Fruit fly (Drosophila melanogaster) whole organism, embryonic: Measurements from ENCODE around the gene CG14778.

ENCODE experiments used
- Adf1 ChIP-seq: fragments of 200-800 bp; sonication (Bioruptor generic); IDR thresholded peaks from 2 replicates; pipeline ENCODE4 v1.3.6; 2022; ENCODE audit warnings: missing biosample characterization, missing genetic modification characterization
- B-H2 ChIP-seq: fragments of 200-800 bp; sonication (Bioruptor generic); optimal IDR thresholded peaks from 2 replicates; lab custom pipeline; 2018; ENCODE audit warnings: missing biosample characterization, mild to moderate bottlenecking, missing genetic modification characterization
- Bdp1 ChIP-seq: fragments of 200-800 bp; sonication (Bioruptor generic); optimal IDR thresholded peaks from 3 replicates; lab custom pipeline; 2016; ENCODE audit warnings: missing biosample characterization, missing genetic modification characterization
- CG10366 ChIP-seq: fragments of 200-800 bp; sonication (Bioruptor generic); IDR thresholded peaks from 2 replicates; pipeline ENCODE4 v1.3.6; 2022; ENCODE audit warnings: missing biosample characterization, missing genetic modification characterization
- CG11456 ChIP-seq: fragments of 200-800 bp; sonication (Bioruptor generic); IDR thresholded peaks from 3 replicates; pipeline ENCODE4 v1.3.6; 2022; ENCODE audit warnings: missing biosample characterization, missing genetic modification characterization
- CG12155 ChIP-seq: fragments of 200-800 bp; sonication (Bioruptor generic); optimal IDR thresholded peaks from 3 replicates; lab custom pipeline; 2016; ENCODE audit warnings: missing biosample characterization, missing genetic modification characterization
- CG12769 ChIP-seq: fragments of 200-800 bp; sonication (Bioruptor generic); optimal IDR thresholded peaks from 2 replicates; lab custom pipeline; 2019; ENCODE audit warnings: missing biosample characterization, mild to moderate bottlenecking, missing genetic modification characterization, moderate library complexity
- CG15601 ChIP-seq: fragments of 200-800 bp; sonication (Bioruptor generic); optimal IDR thresholded peaks from 3 replicates; lab custom pipeline; 2019; ENCODE audit warnings: missing biosample characterization, mild to moderate bottlenecking, missing genetic modification characterization, moderate library complexity
- CG16815 ChIP-seq: fragments of 200-800 bp; sonication (Bioruptor generic); optimal IDR thresholded peaks from 3 replicates; lab custom pipeline; 2017; ENCODE audit warnings: missing biosample characterization, mild to moderate bottlenecking, missing genetic modification characterization
- CG18011 ChIP-seq: fragments of 200-800 bp; sonication (Bioruptor generic); optimal IDR thresholded peaks from 2 replicates; lab custom pipeline; 2017; ENCODE audit warnings: missing biosample characterization, missing genetic modification characterization, mild to moderate bottlenecking, moderate library complexity, missing genotype
- CG2712 ChIP-seq: fragments of 200-800 bp; optimal IDR thresholded peaks from 3 replicates; lab custom pipeline; 2019; ENCODE audit warnings: missing biosample characterization, mild to moderate bottlenecking, missing genetic modification characterization, moderate library complexity
- CG31224 ChIP-seq: fragments of 200-800 bp; sonication (Bioruptor generic); IDR thresholded peaks from 2 replicates; pipeline ENCODE4 v1.3.6; 2022; ENCODE audit warnings: missing biosample characterization, missing genetic modification characterization
- CG32772 ChIP-seq: fragments of 200-800 bp; sonication (Bioruptor generic); IDR thresholded peaks from 2 replicates; pipeline ENCODE4 v1.3.6; 2022; ENCODE audit warnings: missing biosample characterization, missing genetic modification characterization
- CG6654 ChIP-seq: fragments of 200-800 bp; sonication (Bioruptor generic); optimal IDR thresholded peaks from 2 replicates; lab custom pipeline; 2017; ENCODE audit warnings: missing biosample characterization, mild to moderate bottlenecking, missing genetic modification characterization
- CG7839 ChIP-seq: fragments of 200-800 bp; sonication (Bioruptor generic); optimal IDR thresholded peaks from 3 replicates; lab custom pipeline; 2018; ENCODE audit warnings: missing biosample characterization, mild to moderate bottlenecking, missing genetic modification characterization, moderate library complexity
- CG9797 ChIP-seq: fragments of 200-800 bp; sonication (Bioruptor generic); optimal IDR thresholded peaks from 3 replicates; lab custom pipeline; 2018; ENCODE audit warnings: missing biosample characterization, mild to moderate bottlenecking, missing genetic modification characterization
- Dad ChIP-seq: fragments of 200-800 bp; sonication (Bioruptor generic); optimal IDR thresholded peaks from 3 replicates; lab custom pipeline; 2016; ENCODE audit warnings: missing biosample characterization, missing genetic modification characterization
- Dek ChIP-seq: fragments of 200-800 bp; sonication (Bioruptor generic); optimal IDR thresholded peaks from 3 replicates; lab custom pipeline; 2019; ENCODE audit warnings: missing biosample characterization, mild to moderate bottlenecking, missing genetic modification characterization, moderate library complexity
- Doc3 ChIP-seq: fragments of 200-800 bp; sonication (Bioruptor generic); IDR thresholded peaks from 3 replicates; pipeline ENCODE4 v1.3.6; 2022; ENCODE audit warnings: missing biosample characterization, missing genetic modification characterization; ENCODE audit not compliant: partially characterized antibody
- Fer3 ChIP-seq: fragments of 200-800 bp; sonication (Bioruptor generic); optimal IDR thresholded peaks from 2 replicates; lab custom pipeline; 2018; ENCODE audit warnings: missing biosample characterization, mild to moderate bottlenecking, missing genetic modification characterization, moderate library complexity
- H2.0 ChIP-seq: fragments of 200-800 bp; sonication (Bioruptor generic); IDR thresholded peaks from 2 replicates; pipeline ENCODE4 v1.3.6; 2022; ENCODE audit warnings: missing biosample characterization, missing genetic modification characterization
- Hmr ChIP-seq: fragments of 200-800 bp; sonication (Bioruptor generic); optimal IDR thresholded peaks from 3 replicates; lab custom pipeline; 2017; ENCODE audit warnings: mild to moderate bottlenecking, missing biosample characterization, missing genetic modification reagents, missing genetic modification characterization
- Hr51 ChIP-seq, 2 experiments: fragments of 200-800 bp; sonication (Bioruptor generic); optimal IDR thresholded peaks; 2 replicates in 1 of 2; 3 replicates in 1 of 2; lab custom pipeline; 2016 to 2018; ENCODE audit warnings: missing biosample characterization in 2 of 2, missing genetic modification characterization in 2 of 2, mild to moderate bottlenecking in 1 of 2, moderate library complexity in 1 of 2
- Meics ChIP-seq: fragments of 200-800 bp; sonication (Bioruptor generic); optimal IDR thresholded peaks from 2 replicates; lab custom pipeline; 2017; ENCODE audit warnings: missing biosample characterization, mild to moderate bottlenecking, missing genetic modification characterization
- Mrtf ChIP-seq: fragments of 200-800 bp; sonication (Bioruptor generic); IDR thresholded peaks from 3 replicates; pipeline ENCODE4 v1.3.6; 2022; ENCODE audit warnings: missing biosample characterization, missing genetic modification characterization
- Nf-YA ChIP-seq: fragments of 200-800 bp; sonication (Bioruptor generic); IDR thresholded peaks from 2 replicates; pipeline ENCODE4 v1.3.6; 2022; ENCODE audit warnings: missing biosample characterization, missing genetic modification characterization
- PHDP ChIP-seq: fragments of 200-800 bp; sonication (Bioruptor generic); optimal IDR thresholded peaks from 3 replicates; lab custom pipeline; 2018; ENCODE audit warnings: missing biosample characterization, mild to moderate bottlenecking, missing genetic modification characterization, moderate library complexity
- Side ChIP-seq: fragments of 200-800 bp; sonication (Bioruptor generic); optimal IDR thresholded peaks from 2 replicates; lab custom pipeline; 2016; ENCODE audit warnings: missing biosample characterization, missing genetic modification characterization
- Vsx1 ChIP-seq: fragments of 200-800 bp; sonication (Bioruptor generic); optimal IDR thresholded peaks from 2 replicates; lab custom pipeline; 2017; ENCODE audit warnings: missing biosample characterization, mild to moderate bottlenecking, missing genetic modification characterization, missing genetic modification reagents
- abd-A ChIP-seq: fragments of 200-800 bp; sonication (Bioruptor generic); optimal IDR thresholded peaks from 3 replicates; lab custom pipeline; 2019; ENCODE audit warnings: missing biosample characterization, mild to moderate bottlenecking, missing genetic modification characterization, moderate library complexity
- cato ChIP-seq: fragments of 200-800 bp; sonication (Bioruptor generic); optimal IDR thresholded peaks from 2 replicates; lab custom pipeline; 2016; ENCODE audit warnings: missing biosample characterization, missing genetic modification characterization, borderline replicate concordance
- chif ChIP-seq, 2 experiments: fragments of 200-800 bp; sonication (Bioruptor generic); optimal IDR thresholded peaks; 3 replicates each; lab custom pipeline; 2016; ENCODE audit warnings: missing biosample characterization in 2 of 2, missing genetic modification characterization in 2 of 2
- corto ChIP-seq: fragments of 200-800 bp; sonication (Bioruptor generic); optimal IDR thresholded peaks from 2 replicates; lab custom pipeline; 2016; ENCODE audit warnings: missing biosample characterization, mild to moderate bottlenecking, missing genetic modification characterization, moderate library complexity
- dimm ChIP-seq: fragments of 200-800 bp; sonication (Bioruptor generic); IDR thresholded peaks from 2 replicates; pipeline ENCODE4 v1.3.6; 2022; ENCODE audit warnings: missing biosample characterization, missing genetic modification characterization
- dpn ChIP-seq, 2 experiments: fragments of 200-800 bp; sonication (Bioruptor generic); optimal IDR thresholded peaks; 3 replicates each; lab custom pipeline; 2016; ENCODE audit warnings: missing biosample characterization in 2 of 2, missing genetic modification characterization in 2 of 2
- dysf ChIP-seq: fragments of 200-800 bp; sonication (Bioruptor generic); IDR thresholded peaks from 3 replicates; pipeline ENCODE4 v1.3.6; 2022; ENCODE audit warnings: missing biosample characterization, missing genetic modification characterization
- fd3F ChIP-seq: fragments of 200-800 bp; sonication (Bioruptor generic); optimal IDR thresholded peaks from 2 replicates; lab custom pipeline; 2018; ENCODE audit warnings: missing biosample characterization, mild to moderate bottlenecking, missing genetic modification characterization, moderate library complexity
- fd64A ChIP-seq: fragments of 200-800 bp; sonication (Bioruptor generic); optimal IDR thresholded peaks from 3 replicates; lab custom pipeline; 2018; ENCODE audit warnings: missing biosample characterization, mild to moderate bottlenecking, missing genetic modification characterization
- ind ChIP-seq: fragments of 200-800 bp; sonication (Bioruptor generic); optimal IDR thresholded peaks from 3 replicates; lab custom pipeline; 2016; ENCODE audit warnings: missing biosample characterization, missing genetic modification characterization
- mam ChIP-seq: fragments of 200-800 bp; sonication (Bioruptor generic); optimal IDR thresholded peaks from 3 replicates; lab custom pipeline; 2016; ENCODE audit warnings: missing biosample characterization, missing genetic modification characterization
- pho ChIP-seq: fragments of 200-800 bp; sonication (Bioruptor generic); optimal IDR thresholded peaks from 2 replicates; lab custom pipeline; 2016; ENCODE audit warnings: missing biosample characterization, missing genetic modification characterization
- pros ChIP-seq: fragments of 200-800 bp; sonication (Bioruptor generic); optimal IDR thresholded peaks from 3 replicates; lab custom pipeline; 2019; ENCODE audit warnings: missing biosample characterization, mild to moderate bottlenecking, missing genetic modification characterization, moderate library complexity
- pzg ChIP-seq: fragments of 200-800 bp; sonication (Bioruptor generic); optimal IDR thresholded peaks from 3 replicates; lab custom pipeline; 2018; ENCODE audit warnings: missing biosample characterization, mild to moderate bottlenecking, missing genetic modification characterization, moderate library complexity
- row ChIP-seq: fragments of 200-800 bp; sonication (Bioruptor generic); IDR thresholded peaks from 3 replicates; pipeline ENCODE4 v1.3.6; 2022; ENCODE audit warnings: missing biosample characterization, missing genetic modification characterization
- sd ChIP-seq: fragments of 200-800 bp; sonication (Bioruptor generic); optimal IDR thresholded peaks from 3 replicates; lab custom pipeline; 2018; ENCODE audit warnings: missing biosample characterization, mild to moderate bottlenecking, missing genetic modification characterization, moderate library complexity
- stwl ChIP-seq: fragments of 200-800 bp; sonication (Bioruptor generic); optimal IDR thresholded peaks from 3 replicates; lab custom pipeline; 2018; ENCODE audit warnings: missing biosample characterization, mild to moderate bottlenecking, missing genetic modification characterization, moderate library complexity
- sug ChIP-seq: fragments of 200-800 bp; optimal IDR thresholded peaks from 2 replicates; lab custom pipeline; 2019; ENCODE audit warnings: missing biosample characterization, mild to moderate bottlenecking, missing genetic modification characterization, moderate library complexity
- vvl ChIP-seq: fragments of 200-800 bp; sonication (Bioruptor generic); IDR thresholded peaks from 2 replicates; pipeline ENCODE4 v1.3.6; 2022; ENCODE audit warnings: missing biosample characterization, missing genetic modification characterization
- zf30C ChIP-seq: fragments of 200-800 bp; sonication (Bioruptor generic); optimal IDR thresholded peaks from 3 replicates; lab custom pipeline; 2018; ENCODE audit warnings: missing biosample characterization, mild to moderate bottlenecking, missing genetic modification characterization
- zfh1 ChIP-seq: fragments of 200-800 bp; sonication (Bioruptor generic); IDR thresholded peaks from 3 replicates; pipeline ENCODE4 v1.3.6; 2022; ENCODE audit warnings: missing biosample characterization, missing genetic modification characterization

The CG14778 gene

DNA sequence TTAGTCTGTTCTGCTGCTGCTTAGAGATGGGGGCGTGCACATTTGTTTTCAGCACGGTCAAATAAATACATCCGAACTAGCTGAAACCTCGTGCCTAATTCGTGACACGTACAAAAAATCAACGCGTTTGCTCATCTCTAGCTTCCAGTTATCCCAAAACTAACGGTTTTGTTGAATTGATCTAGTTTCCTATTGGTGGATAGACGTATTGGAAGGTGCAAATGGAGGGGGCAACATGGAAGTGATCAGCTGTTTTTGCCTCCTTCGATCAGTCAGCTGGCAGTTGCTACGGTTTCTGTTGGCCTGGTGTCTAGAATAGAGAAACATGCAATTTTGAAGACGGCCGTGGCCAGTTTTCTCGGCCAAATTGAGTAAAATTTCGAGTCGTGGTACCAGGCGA, 50.3 kb downstream of the CG14778 start (continued):
- TF ChIP-seq pzg (GFP tag; lab: Kevin White, UChicago): peak; percentile 17
- TF ChIP-seq ind: peak; percentile 12
- peak; percentile 7 for TF ChIP-seq fd3F
- TF ChIP-seq dpn (GFP tag; optimal IDR thresholded peaks at IDR 0.05; lab: Kevin White, UChicago): peak; percentile 36 to 45
- peak; percentile 44 for TF ChIP-seq Dek (tag; lab: Kevin White, UChicago)
- peak; percentile 25 for TF ChIP-seq Dad
- peak; percentile 92 for TF ChIP-seq row (GFP tag; lab: Robert Waterston, UW)
- TF ChIP-seq CG32772: no peak
- TF ChIP-seq corto (GFP tag; lab: Kevin White, UChicago): no peak
- TF ChIP-seq PHDP: peak; percentile 24
- no peak; the same call in 1 of the 2 replicates for TF ChIP-seq Adf1 (GFP tag; lab: Robert Waterston, UW)
- peak; percentile 37; the same call in 1 of the 2 replicates for TF ChIP-seq CG10366 (GFP tag; lab: Robert Waterston, UW)
- TF ChIP-seq dimm (GFP tag; lab: Robert Waterston, UW): no peak
- no peak for TF ChIP-seq chif (GFP tag; optimal IDR thresholded peaks at IDR 0.05; lab: Kevin White, UChicago)
- TF ChIP-seq stwl (tag; lab: Kevin White, UChicago): no peak
- TF ChIP-seq CG16815 (GFP tag; lab: Kevin White, UChicago): no peak
- peak; percentile 54 for TF ChIP-seq sd
- peak; percentile 96 for TF ChIP-seq Vsx1
- TF ChIP-seq CG9797 (GFP tag; lab: Kevin White, UChicago): peak; percentile 10
- peak; percentile 43 for TF ChIP-seq CG2712 (tag; lab: Kevin White, UChicago)
- TF ChIP-seq Nf-YA (GFP tag; lab: Robert Waterston, UW): peak; percentile 28; the same call in 1 of the 2 replicates
- peak; percentile 37 for TF ChIP-seq mam (GFP tag; lab: Kevin White, UChicago)
- peak; percentile 93 for TF ChIP-seq Doc3 (GFP tag; lab: Robert Waterston, UW)
- no peak for TF ChIP-seq zf30C
- TF ChIP-seq Hr51 (GFP tag; optimal IDR thresholded peaks at IDR 0.05; lab: Kevin White, UChicago): peak; percentile 10 to 32
- peak; percentile 46; the same call in 1 of the 2 replicates for TF ChIP-seq vvl
- TF ChIP-seq Side (GFP tag; lab: Kevin White, UChicago): peak; percentile 3
- 0 out of 3 replicates have a peak, but pooled peaks have one; percentile 35 for TF ChIP-seq zfh1
- peak; percentile 26; the same call in 1 of the 3 replicates for TF ChIP-seq CG11456
- TF ChIP-seq Bdp1 (GFP tag; lab: Kevin White, UChicago): no peak
- peak; percentile 44 for TF ChIP-seq B-H2 (GFP tag; lab: Kevin White, UChicago)
- TF ChIP-seq CG31224 (GFP tag; lab: Robert Waterston, UW): peak; percentile 99
- peak; percentile 97 for TF ChIP-seq pros
- TF ChIP-seq Fer3 (tag; lab: Kevin White, UChicago): no peak
- 0 out of 2 replicates have a peak, but pooled peaks have one; percentile 12 for TF ChIP-seq H2.0 (GFP tag; lab: Robert Waterston, UW)
- TF ChIP-seq CG18011: peak; percentile 15
- TF ChIP-seq abd-A (tag; lab: Kevin White, UChicago): no peak
- no peak for TF ChIP-seq cato (GFP tag; lab: Kevin White, UChicago)
- no peak for TF ChIP-seq dysf (GFP tag; lab: Robert Waterston, UW)
- TF ChIP-seq CG12769 (tag; lab: Kevin White, UChicago): peak; percentile 95
- TF ChIP-seq CG6654 (GFP tag; lab: Kevin White, UChicago): no peak
- peak; percentile 49 for TF ChIP-seq sug (tag; lab: Kevin White, UChicago)
- TF ChIP-seq fd64A (GFP tag; lab: Kevin White, UChicago): no peak
- TF ChIP-seq CG7839 (tag; lab: Kevin White, UChicago): peak; percentile 24
- TF ChIP-seq pho (GFP tag; lab: Kevin White, UChicago): peak; percentile 22
- TF ChIP-seq CG12155: peak; percentile 31
- no peak for TF ChIP-seq CG15601
- peak; percentile 22; the same call in 1 of the 3 replicates for TF ChIP-seq Mrtf (GFP tag; lab: Robert Waterston, UW)
- peak; percentile 42 for TF ChIP-seq Hmr
- TF ChIP-seq Meics (GFP tag; lab: Kevin White, UChicago): peak; percentile 34
